Fruit fly (Drosophila melanogaster) whole organism: ENCODE data around the gene CG45154.

Source experiments
- CG8478 ChIP-seq: fragments of >200 bp; optimal IDR thresholded peaks from 2 replicates; lab custom pipeline; 2018; ENCODE audit warnings: inconsistent platforms
- EcR ChIP-seq, 2 experiments: fragments of >200 bp; optimal IDR thresholded peaks; 2 replicates each; lab custom pipeline; 2017; ENCODE audit warnings: missing biosample characterization in 2 of 2, missing genetic modification characterization in 2 of 2, missing genetic modification reagents in 2 of 2
- pan ChIP-seq: fragments of >200 bp; optimal IDR thresholded peaks from 2 replicates; lab custom pipeline; 2017
- usp ChIP-seq: fragments of >200 bp; optimal IDR thresholded peaks from 2 replicates; lab custom pipeline; 2017; ENCODE audit warnings: missing biosample characterization, missing genetic modification characterization, mixed read lengths

DNA sequence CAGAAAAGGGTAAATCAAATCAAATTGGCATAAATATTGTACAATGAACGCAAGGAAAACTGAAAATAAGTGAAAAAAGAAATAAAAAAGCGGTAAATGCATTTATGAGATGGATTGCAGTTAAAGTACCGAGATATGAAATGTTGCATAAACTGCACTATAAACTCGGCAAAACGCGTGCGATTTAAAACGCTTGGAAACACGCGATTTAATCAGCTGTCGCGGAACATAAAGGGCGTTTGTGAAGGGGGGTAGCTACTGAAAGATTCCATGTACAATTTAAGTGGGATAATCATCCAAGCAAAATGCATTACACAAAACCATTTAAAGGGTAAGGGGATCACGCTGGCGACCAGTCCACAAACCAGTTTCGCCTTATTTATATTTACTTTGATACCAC lies 20.1 kb downstream of the CG45154 start:
- no peak for TF ChIP-seq usp (GFP tag; lab: Kevin White, UChicago)
- no peak for TF ChIP-seq EcR (GFP tag; optimal IDR thresholded peaks at IDR 0.05; lab: Kevin White, UChicago)
- TF ChIP-seq CG8478 (lab: Kevin White, UChicago), result no peak
- no peak for TF ChIP-seq pan (lab: Kevin White, UChicago)
